Fruit fly (Drosophila melanogaster) whole organism, adult: ENCODE results near the gene CG6791.

Source experiments
- CG11617 ChIP-seq: fragments of 200-800 bp; sonication (Bioruptor generic); optimal IDR thresholded peaks from 2 replicates; lab custom pipeline; 2017; ENCODE audit warnings: mild to moderate bottlenecking, missing biosample characterization, missing genetic modification reagents, missing genetic modification characterization
- CG14711 ChIP-seq: fragments of 200-800 bp; sonication (Bioruptor generic); optimal IDR thresholded peaks from 2 replicates; lab custom pipeline; 2018; ENCODE audit warnings: missing biosample characterization, mild to moderate bottlenecking, missing genetic modification characterization, moderate library complexity
- Mnt ChIP-seq: fragments of 200-800 bp; sonication (Bioruptor generic); optimal IDR thresholded peaks from 2 replicates; lab custom pipeline; 2016; ENCODE audit warnings: missing biosample characterization, mild to moderate bottlenecking, missing genetic modification characterization
- kay ChIP-seq: fragments of 200-800 bp; sonication (Bioruptor generic); peaks from one replicate; lab custom pipeline; 2016; ENCODE audit warnings: missing biosample characterization, missing genetic modification characterization, borderline replicate concordance
- pad ChIP-seq: fragments of 200-800 bp; sonication (Bioruptor generic); optimal IDR thresholded peaks from 3 replicates; lab custom pipeline; 2017; ENCODE audit warnings: missing biosample characterization, missing genetic modification characterization, mild to moderate bottlenecking, moderate library complexity, missing genetic modification reagents
- tj ChIP-seq: fragments of 200-800 bp; sonication (Bioruptor generic); optimal IDR thresholded peaks from 3 replicates; lab custom pipeline; 2017; ENCODE audit warnings: missing biosample characterization, mild to moderate bottlenecking, missing genetic modification characterization, moderate library complexity

dm6 chr3R:11637586-11637985 lies 47.6 kb upstream of the CG6791 start:
- TF ChIP-seq kay (GFP tag; lab: Kevin White, UChicago): no peak
- no peak for TF ChIP-seq Mnt (GFP tag; lab: Kevin White, UChicago)
- no peak for TF ChIP-seq CG14711 (tag; lab: Kevin White, UChicago)
- TF ChIP-seq pad (GFP tag; lab: Kevin White, UChicago): no peak
- no peak for TF ChIP-seq tj (GFP tag; lab: Kevin White, UChicago)
- TF ChIP-seq CG11617 (GFP tag; lab: Kevin White, UChicago): no peak
